Worm (Caenorhabditis elegans) whole organism, midembryonic: Measurements from ENCODE around the gene xbx-6.

Experiments
- T22C8.4 ChIP-seq: fragments of 200-800 bp; sonication (Bioruptor generic); IDR thresholded peaks from 2 replicates; pipeline ENCODE4 v1.3.6; 2022; ENCODE audit warnings: missing genetic modification characterization, missing compliant biosample characterization
- cog-1 ChIP-seq: sonication (generic microtip); optimal IDR thresholded peaks from 2 replicates; lab custom pipeline; 2016; ENCODE audit warnings: missing genetic modification characterization, missing compliant biosample characterization
- flt-1 ChIP-seq: fragments of 200-800 bp; sonication (Bioruptor generic); IDR thresholded peaks from 2 replicates; pipeline ENCODE4 v1.3.6; 2022; ENCODE audit warnings: missing genetic modification characterization, missing compliant biosample characterization
- klf-2 ChIP-seq: fragments of 200-800 bp; sonication (Bioruptor generic); conservative IDR thresholded peaks from 2 replicates; pipeline ENCODE4 v1.3.6; 2022; ENCODE audit warnings: missing genetic modification reagents, missing genetic modification characterization, missing compliant biosample characterization
- med-1 ChIP-seq: sonication (generic microtip); optimal IDR thresholded peaks from 2 replicates; lab custom pipeline; 2017; ENCODE audit warnings: missing genetic modification characterization, mild to moderate bottlenecking, missing compliant biosample characterization, antibody characterized with exemption, missing genetic modification reagents; ENCODE audit not compliant: insufficient read depth
- ref-1 ChIP-seq: fragments of 200-800 bp; sonication (Bioruptor generic); conservative IDR thresholded peaks from 2 replicates; pipeline ENCODE4 v1.3.6; 2022; ENCODE audit warnings: missing genetic modification reagents, missing genetic modification characterization, missing compliant biosample characterization
- tab-1 ChIP-seq: fragments of 200-800 bp; sonication (Bioruptor generic); IDR thresholded peaks from 2 replicates; pipeline ENCODE4 v1.3.6; 2022; ENCODE audit warnings: missing genetic modification characterization, missing compliant biosample characterization
- ztf-23 ChIP-seq: fragments of 200-800 bp; sonication (Bioruptor generic); IDR thresholded peaks from 2 replicates; pipeline ENCODE4 v1.3.6; 2022; ENCODE audit warnings: missing genetic modification reagents, missing genetic modification characterization, missing compliant biosample characterization
- ztf-29 ChIP-seq: fragments of 200-800 bp; sonication (Bioruptor generic); IDR thresholded peaks from 2 replicates; pipeline ENCODE4 v1.3.6; 2022; ENCODE audit warnings: missing genetic modification reagents, missing genetic modification characterization, missing compliant biosample characterization

xbx-6 gene

ce11 chrV:9702755-9703154 lies at the start of gene xbx-6:
xbx-6 (plus strand) TSS chrV:9703055.
- no peak for TF ChIP-seq cog-1 (tag; lab: Kevin White, UChicago)
- no peak for TF ChIP-seq tab-1 (GFP tag; lab: Robert Waterston, UW)
- no peak for TF ChIP-seq klf-2 (GFP tag; lab: Robert Waterston, UW)
- no peak for TF ChIP-seq ztf-29 (GFP tag; lab: Robert Waterston, UW)
- TF ChIP-seq ref-1: no peak
- TF ChIP-seq T22C8.4: no peak
- no peak for TF ChIP-seq flt-1 (GFP tag; lab: Robert Waterston, UW)
- no peak for TF ChIP-seq med-1 (GFP tag; lab: Kevin White, UChicago)
- TF ChIP-seq ztf-23 (GFP tag; lab: Robert Waterston, UW): no peak

DNA sequence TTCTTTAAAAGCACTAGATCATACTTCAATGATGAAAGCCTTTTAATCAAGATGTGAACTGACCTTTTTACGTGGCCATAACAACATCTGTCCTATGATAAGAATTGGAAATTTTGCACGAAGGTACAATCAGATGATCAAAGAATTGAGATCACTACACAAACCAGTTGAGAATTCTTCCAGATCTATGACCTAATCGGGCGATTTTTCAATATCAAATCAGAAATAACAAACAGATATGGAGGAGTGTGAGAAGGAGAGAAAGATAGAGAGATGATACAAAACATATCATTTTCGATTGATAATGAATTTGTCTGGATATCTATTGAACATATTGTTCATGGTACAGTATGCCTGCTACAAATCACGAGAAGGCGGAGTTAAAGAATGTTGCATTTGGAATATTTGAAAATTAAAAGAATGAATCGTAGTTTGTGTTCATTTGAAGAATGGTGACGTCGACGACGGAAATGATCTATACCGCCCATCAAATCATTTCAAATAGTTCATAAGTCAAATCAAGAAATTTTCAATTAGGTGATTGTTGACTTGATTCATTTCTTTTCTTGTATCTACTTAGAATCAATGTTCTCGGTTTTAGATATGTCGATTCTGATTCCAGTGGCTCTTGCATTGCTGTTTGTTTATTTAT lies 48.6 kb upstream of the xbx-6 start, which contains the start of gene cyp-29A4:
TSS of gene cyp-29A4 (plus strand) at position 602 of the 652 bp plus-strand sequence.
- no peak for TF ChIP-seq ref-1
- no peak for TF ChIP-seq ztf-29 (GFP tag; lab: Robert Waterston, UW)
- TF ChIP-seq cog-1 (tag; lab: Kevin White, UChicago): no peak
- TF ChIP-seq flt-1 (GFP tag; lab: Robert Waterston, UW): no peak
- no peak for TF ChIP-seq ztf-23 (GFP tag; lab: Robert Waterston, UW)
- TF ChIP-seq med-1 (GFP tag; lab: Kevin White, UChicago): no peak
- no peak for TF ChIP-seq tab-1 (GFP tag; lab: Robert Waterston, UW)
- no peak for TF ChIP-seq klf-2 (GFP tag; lab: Robert Waterston, UW)
- no peak for TF ChIP-seq T22C8.4

DNA sequence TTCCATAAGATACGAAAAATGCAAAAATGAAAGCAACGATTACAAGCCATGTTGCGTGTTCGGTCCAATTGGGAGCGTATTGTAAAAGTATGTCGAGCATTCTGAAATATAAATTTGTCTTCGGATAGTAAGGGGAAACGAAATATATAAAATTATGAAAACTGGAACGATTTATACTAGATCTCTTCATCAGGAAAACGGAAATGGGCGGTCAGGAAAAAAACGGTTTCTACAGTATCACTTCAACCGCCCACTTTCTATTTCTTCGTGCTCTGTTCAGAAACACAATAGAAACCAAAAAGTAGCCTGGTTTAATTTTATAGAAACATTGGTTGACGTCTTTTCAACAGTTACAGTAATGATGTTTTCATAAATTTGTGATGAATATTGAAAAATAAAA lies 41.3 kb upstream of the xbx-6 start, which contains the start of gene pitr-4:
TSS of gene pitr-4 (minus strand) at position 101 of the 400 bp plus-strand sequence.
- no peak for TF ChIP-seq ref-1

DNA sequence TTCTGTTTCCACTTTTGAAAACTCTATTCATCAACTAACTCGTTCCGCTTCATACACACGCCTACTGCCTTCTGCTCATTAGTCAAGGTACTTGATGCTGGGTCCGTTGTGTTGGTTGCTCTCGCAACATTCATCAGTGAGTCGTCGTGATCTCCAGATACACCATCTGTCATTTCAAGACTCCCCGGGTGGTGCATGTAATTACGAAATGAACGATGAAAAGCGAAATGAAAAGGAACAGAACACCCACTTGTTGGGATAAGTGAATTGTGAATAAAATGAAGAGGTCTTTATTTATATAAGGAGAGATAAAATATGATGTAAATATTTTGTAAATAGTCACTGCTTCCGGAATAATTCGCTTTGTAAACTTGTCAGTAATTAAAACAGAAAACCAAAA lies 38.9 kb upstream of the xbx-6 start:
- TF ChIP-seq cog-1 (tag; lab: Kevin White, UChicago): no peak
- TF ChIP-seq flt-1 (GFP tag; lab: Robert Waterston, UW): no peak
- TF ChIP-seq klf-2 (GFP tag; lab: Robert Waterston, UW): no peak
- TF ChIP-seq ztf-23 (GFP tag; lab: Robert Waterston, UW): no peak
- TF ChIP-seq tab-1 (GFP tag; lab: Robert Waterston, UW): no peak
- no peak for TF ChIP-seq T22C8.4
- TF ChIP-seq ref-1: no peak
- TF ChIP-seq ztf-29 (GFP tag; lab: Robert Waterston, UW): no peak
- TF ChIP-seq med-1 (GFP tag; lab: Kevin White, UChicago): no peak

- TF ChIP-seq ztf-23 (GFP tag; lab: Robert Waterston, UW) (no peak), ztf-29 (GFP tag; lab: Robert Waterston, UW) (no peak), med-1 (GFP tag; lab: Kevin White, UChicago) (no peak), ref-1 (no peak), cog-1 (tag; lab: Kevin White, UChicago) (no peak), T22C8.4 (no peak), tab-1 (GFP tag; lab: Robert Waterston, UW) (no peak), klf-2 (GFP tag; lab: Robert Waterston, UW) (no peak), flt-1 (GFP tag; lab: Robert Waterston, UW) (no peak)
These were observed 38.2 kb upstream of the xbx-6 start for ce11 chrV:9664620-9665019.

ce11 chrV:9666394-9666793 lies 36.5 kb upstream of the xbx-6 start, which contains the start of gene ZK287.1:
ZK287.1 (plus strand) TSS chrV:9666694.
- TF ChIP-seq ztf-29 (GFP tag; lab: Robert Waterston, UW) (no peak), cog-1 (tag; lab: Kevin White, UChicago) (no peak), med-1 (GFP tag; lab: Kevin White, UChicago) (no peak), tab-1 (GFP tag; lab: Robert Waterston, UW) (no peak), klf-2 (GFP tag; lab: Robert Waterston, UW) (no peak), ref-1 (no peak), ztf-23 (GFP tag; lab: Robert Waterston, UW) (no peak)

- TF ChIP-seq cog-1 (tag; lab: Kevin White, UChicago) (no peak), T22C8.4 (no peak), ztf-23 (GFP tag; lab: Robert Waterston, UW) (no peak), ztf-29 (GFP tag; lab: Robert Waterston, UW) (no peak), ref-1 (no peak), tab-1 (GFP tag; lab: Robert Waterston, UW) (no peak), flt-1 (GFP tag; lab: Robert Waterston, UW) (no peak), med-1 (GFP tag; lab: Kevin White, UChicago) (no peak), klf-2 (GFP tag; lab: Robert Waterston, UW) (no peak)
These were observed 30.4 kb upstream of the xbx-6 start for ce11 chrV:9672495-9672894.

- no peak for TF ChIP-seq klf-2 (GFP tag; lab: Robert Waterston, UW)
- no peak for TF ChIP-seq ref-1
- no peak for TF ChIP-seq med-1 (GFP tag; lab: Kevin White, UChicago)
These were observed 29.5 kb upstream of the xbx-6 start, which contains the start of gene sulp-8 for ce11 chrV:9673199-9673843. sulp-8 (minus strand) TSS chrV:9673667.

DNA sequence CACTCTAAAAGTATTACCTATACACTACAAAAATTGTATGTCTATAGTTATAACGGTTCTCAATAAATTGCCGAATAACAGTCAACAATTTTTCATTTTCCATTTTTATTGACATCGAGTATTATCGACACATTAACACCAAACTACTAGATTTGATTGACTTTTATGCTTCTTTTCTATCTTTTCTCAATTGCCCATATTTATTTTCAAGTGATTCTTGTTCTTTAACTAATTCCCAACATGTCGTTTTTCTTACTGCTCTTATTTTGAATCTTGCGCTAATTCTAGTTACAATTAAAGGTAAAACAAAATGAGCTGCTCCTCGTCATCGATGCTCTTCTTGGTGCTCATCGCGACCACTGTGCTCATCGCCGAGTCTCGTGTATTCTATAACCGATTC lies 24.9 kb upstream of the xbx-6 start, which contains the start of gene cthd-1:
TSS of gene cthd-1 (plus strand) at position 301 of the 400 bp plus-strand sequence.
- TF ChIP-seq ref-1 (no peak), tab-1 (GFP tag; lab: Robert Waterston, UW) (no peak), cog-1 (tag; lab: Kevin White, UChicago) (no peak), ztf-29 (GFP tag; lab: Robert Waterston, UW) (no peak), med-1 (GFP tag; lab: Kevin White, UChicago) (no peak), flt-1 (GFP tag; lab: Robert Waterston, UW) (no peak), klf-2 (GFP tag; lab: Robert Waterston, UW) (no peak), ztf-23 (GFP tag; lab: Robert Waterston, UW) (no peak), T22C8.4 (no peak)
